Fruit fly (Drosophila melanogaster) whole organism, embryonic: ENCODE results near the gene CG43121.

Source experiments
- Ada2b ChIP-seq: fragments of 200-800 bp; sonication (Bioruptor generic); IDR thresholded peaks from 2 replicates; pipeline ENCODE4 v1.3.6; 2022; ENCODE audit warnings: missing biosample characterization, missing genetic modification characterization
- Adf1 ChIP-seq: fragments of 200-800 bp; sonication (Bioruptor generic); IDR thresholded peaks from 2 replicates; pipeline ENCODE4 v1.3.6; 2022; ENCODE audit warnings: missing biosample characterization, missing genetic modification characterization
- Blimp-1 ChIP-seq: fragments of 200-800 bp; sonication (Bioruptor generic); optimal IDR thresholded peaks from 3 replicates; lab custom pipeline; 2018; ENCODE audit warnings: missing biosample characterization, missing genetic modification characterization, mild to moderate bottlenecking, moderate library complexity, missing genetic modification reagents
- CG10267 ChIP-seq: fragments of 200-800 bp; sonication (Bioruptor generic); optimal IDR thresholded peaks from 2 replicates; lab custom pipeline; 2018; ENCODE audit warnings: missing biosample characterization, mild to moderate bottlenecking, missing genetic modification characterization, moderate library complexity
- CG12071 ChIP-seq: fragments of 200-800 bp; sonication (Bioruptor generic); optimal IDR thresholded peaks from 3 replicates; lab custom pipeline; 2018; ENCODE audit warnings: missing biosample characterization, mild to moderate bottlenecking, missing genetic modification characterization
- CG12104 ChIP-seq: fragments of 200-800 bp; sonication (Bioruptor generic); optimal IDR thresholded peaks from 3 replicates; lab custom pipeline; 2016; ENCODE audit warnings: missing biosample characterization, missing genetic modification characterization
- CG12236 ChIP-seq: fragments of 200-800 bp; sonication (Bioruptor generic); optimal IDR thresholded peaks from 2 replicates; lab custom pipeline; 2016; ENCODE audit warnings: missing biosample characterization, missing genetic modification characterization
- CG12769 ChIP-seq: fragments of 200-800 bp; sonication (Bioruptor generic); optimal IDR thresholded peaks from 2 replicates; lab custom pipeline; 2019; ENCODE audit warnings: missing biosample characterization, mild to moderate bottlenecking, missing genetic modification characterization, moderate library complexity
- CG13296 ChIP-seq: fragments of 200-800 bp; sonication (Bioruptor generic); optimal IDR thresholded peaks from 3 replicates; lab custom pipeline; 2018; ENCODE audit warnings: missing biosample characterization, mild to moderate bottlenecking, missing genetic modification characterization
- CG13775 ChIP-seq: fragments of 200-800 bp; sonication (Bioruptor generic); optimal IDR thresholded peaks from 3 replicates; lab custom pipeline; 2017; ENCODE audit warnings: missing biosample characterization, mild to moderate bottlenecking, missing genetic modification characterization
- CG13894 ChIP-seq: fragments of 200-800 bp; sonication (Bioruptor generic); optimal IDR thresholded peaks from 3 replicates; lab custom pipeline; 2018; ENCODE audit warnings: missing biosample characterization, mild to moderate bottlenecking, missing genetic modification characterization, moderate library complexity
- CG15601 ChIP-seq: fragments of 200-800 bp; sonication (Bioruptor generic); optimal IDR thresholded peaks from 3 replicates; lab custom pipeline; 2019; ENCODE audit warnings: missing biosample characterization, mild to moderate bottlenecking, missing genetic modification characterization, moderate library complexity
- CG1792 ChIP-seq: fragments of 200-800 bp; sonication (Bioruptor generic); optimal IDR thresholded peaks from 2 replicates; lab custom pipeline; 2016; ENCODE audit warnings: missing biosample characterization, missing genetic modification characterization
- CG18011 ChIP-seq: fragments of 200-800 bp; sonication (Bioruptor generic); optimal IDR thresholded peaks from 2 replicates; lab custom pipeline; 2017; ENCODE audit warnings: missing biosample characterization, missing genetic modification characterization, mild to moderate bottlenecking, moderate library complexity, missing genotype
- CG18619 ChIP-seq: fragments of 200-800 bp; sonication (Bioruptor generic); optimal IDR thresholded peaks from 3 replicates; lab custom pipeline; 2017; ENCODE audit warnings: missing biosample characterization, mild to moderate bottlenecking, missing genetic modification characterization
- CG2678 ChIP-seq: fragments of 200-800 bp; sonication (Bioruptor generic); optimal IDR thresholded peaks from 3 replicates; lab custom pipeline; 2019; ENCODE audit warnings: missing biosample characterization, mild to moderate bottlenecking, missing genetic modification characterization, moderate library complexity
- CG2712 ChIP-seq: fragments of 200-800 bp; optimal IDR thresholded peaks from 3 replicates; lab custom pipeline; 2019; ENCODE audit warnings: missing biosample characterization, mild to moderate bottlenecking, missing genetic modification characterization, moderate library complexity
- CG31224 ChIP-seq: fragments of 200-800 bp; sonication (Bioruptor generic); IDR thresholded peaks from 2 replicates; pipeline ENCODE4 v1.3.6; 2022; ENCODE audit warnings: missing biosample characterization, missing genetic modification characterization
- CG34376 ChIP-seq: fragments of 200-800 bp; sonication (Bioruptor generic); optimal IDR thresholded peaks from 2 replicates; lab custom pipeline; 2018; ENCODE audit warnings: missing biosample characterization, mild to moderate bottlenecking, missing genetic modification characterization
- CG7745 ChIP-seq: fragments of 200-800 bp; sonication (Bioruptor generic); optimal IDR thresholded peaks from 2 replicates; lab custom pipeline; 2018; ENCODE audit warnings: missing biosample characterization, mild to moderate bottlenecking, missing genetic modification characterization, moderate library complexity
- CG8359 ChIP-seq: fragments of 200-800 bp; sonication (Bioruptor generic); optimal IDR thresholded peaks from 2 replicates; lab custom pipeline; 2017; ENCODE audit warnings: missing biosample characterization, mild to moderate bottlenecking, missing genetic modification characterization, borderline replicate concordance
- CG9797 ChIP-seq: fragments of 200-800 bp; sonication (Bioruptor generic); optimal IDR thresholded peaks from 3 replicates; lab custom pipeline; 2018; ENCODE audit warnings: missing biosample characterization, mild to moderate bottlenecking, missing genetic modification characterization
- Drgx ChIP-seq: fragments of 200-800 bp; sonication (Bioruptor generic); IDR thresholded peaks from 2 replicates; pipeline ENCODE4 v1.3.6; 2022; ENCODE audit warnings: missing biosample characterization, missing genetic modification characterization
- GATAe ChIP-seq: fragments of 200-800 bp; sonication (Bioruptor generic); conservative IDR thresholded peaks from 2 replicates; pipeline ENCODE4 v1.3.6; 2022; ENCODE audit warnings: missing biosample characterization, missing genetic modification characterization
- Hey ChIP-seq: fragments of 200-800 bp; sonication (Bioruptor generic); optimal IDR thresholded peaks from 3 replicates; lab custom pipeline; 2018; ENCODE audit warnings: missing biosample characterization, mild to moderate bottlenecking, missing genetic modification characterization
- Hr51 ChIP-seq, 2 experiments: fragments of 200-800 bp; sonication (Bioruptor generic); optimal IDR thresholded peaks; 2 replicates in 1 of 2; 3 replicates in 1 of 2; lab custom pipeline; 2016 to 2018; ENCODE audit warnings: missing biosample characterization in 2 of 2, missing genetic modification characterization in 2 of 2, mild to moderate bottlenecking in 1 of 2, moderate library complexity in 1 of 2
- NK7.1 ChIP-seq: fragments of 200-800 bp; sonication (Bioruptor generic); optimal IDR thresholded peaks from 3 replicates; lab custom pipeline; 2016; ENCODE audit warnings: missing biosample characterization, missing genetic modification characterization
- Pdp1 ChIP-seq, 2 experiments: fragments of 200-800 bp; sonication (Bioruptor generic); optimal IDR thresholded peaks; 3 replicates each; lab custom pipeline; 2016; ENCODE audit warnings: missing biosample characterization in 2 of 2, missing genetic modification characterization in 2 of 2, mild to moderate bottlenecking in 1 of 2, moderate library complexity in 1 of 2
- Rx ChIP-seq: fragments of 200-800 bp; sonication (Bioruptor generic); IDR thresholded peaks from 2 replicates; pipeline ENCODE4 v1.3.6; 2022; ENCODE audit warnings: missing biosample characterization, missing genetic modification characterization
- bowl ChIP-seq: fragments of 200-800 bp; sonication (Bioruptor generic); IDR thresholded peaks from 2 replicates; pipeline ENCODE4 v1.3.6; 2022; ENCODE audit warnings: missing biosample characterization, missing genetic modification characterization
- bsh ChIP-seq, 2 experiments: fragments of 200-800 bp; sonication (Bioruptor generic); optimal IDR thresholded peaks; 2 replicates each; lab custom pipeline; 2017 to 2018; ENCODE audit warnings: mild to moderate bottlenecking in 2 of 2, missing biosample characterization in 2 of 2, missing genetic modification characterization in 2 of 2, moderate library complexity in 1 of 2
- exex ChIP-seq: fragments of 200-800 bp; sonication (Bioruptor generic); optimal IDR thresholded peaks from 4 replicates; lab custom pipeline; 2018; ENCODE audit warnings: missing biosample characterization, mild to moderate bottlenecking, missing genetic modification characterization, moderate library complexity
- grn ChIP-seq: fragments of 200-800 bp; sonication (Bioruptor generic); optimal IDR thresholded peaks from 3 replicates; lab custom pipeline; 2017; ENCODE audit warnings: missing biosample characterization, missing genetic modification characterization
- gro ChIP-seq: fragments of 200-800 bp; sonication (Bioruptor generic); optimal IDR thresholded peaks from 2 replicates; lab custom pipeline; 2016; ENCODE audit warnings: missing biosample characterization, missing genetic modification characterization
- gsb ChIP-seq: fragments of 200-800 bp; sonication (Bioruptor generic); IDR thresholded peaks from 2 replicates; pipeline ENCODE4 v1.3.6; 2022; ENCODE audit warnings: missing biosample characterization, missing genetic modification characterization
- kay ChIP-seq: fragments of 200-800 bp; sonication (Bioruptor generic); optimal IDR thresholded peaks from 2 replicates; lab custom pipeline; 2016; ENCODE audit warnings: missing biosample characterization, missing genetic modification characterization
- lbe ChIP-seq: fragments of 200-800 bp; sonication (Bioruptor generic); optimal IDR thresholded peaks from 2 replicates; lab custom pipeline; 2016; ENCODE audit warnings: missing biosample characterization, mild to moderate bottlenecking, missing genetic modification characterization
- mirr ChIP-seq: fragments of 200-800 bp; sonication (Bioruptor generic); optimal IDR thresholded peaks from 3 replicates; lab custom pipeline; 2018; ENCODE audit warnings: missing biosample characterization, mild to moderate bottlenecking, missing genetic modification characterization
- pan ChIP-seq, 4 experiments: fragments of >200 bp in 3 of 4; fragments of 200-800 bp in 1 of 4; sonication (Bioruptor generic) in 1 of 4; optimal IDR thresholded peaks in 3 of 4; IDR thresholded peaks in 1 of 4; 2 replicates each; pipeline versions ENCODE4 v1.3.6 to Lab custom; 2017 to 2022; ENCODE audit warnings: missing biosample characterization in 2 of 4, missing genetic modification characterization in 2 of 4, mixed read lengths in 1 of 4
- ro ChIP-seq: fragments of 200-800 bp; sonication (Bioruptor generic); IDR thresholded peaks from 2 replicates; pipeline ENCODE4 v1.3.6; 2022; ENCODE audit warnings: missing biosample characterization, missing genetic modification characterization
- row ChIP-seq: fragments of 200-800 bp; sonication (Bioruptor generic); IDR thresholded peaks from 3 replicates; pipeline ENCODE4 v1.3.6; 2022; ENCODE audit warnings: missing biosample characterization, missing genetic modification characterization
- sd ChIP-seq: fragments of 200-800 bp; sonication (Bioruptor generic); optimal IDR thresholded peaks from 3 replicates; lab custom pipeline; 2018; ENCODE audit warnings: missing biosample characterization, mild to moderate bottlenecking, missing genetic modification characterization, moderate library complexity
- sens ChIP-seq: fragments of 200-800 bp; sonication (Bioruptor generic); peaks from one replicate; lab custom pipeline; 2016; ENCODE audit warnings: missing biosample characterization, missing genetic modification characterization
- so ChIP-seq: fragments of 200-800 bp; sonication (Bioruptor generic); IDR thresholded peaks from 3 replicates; pipeline ENCODE4 v1.3.6; 2022; ENCODE audit warnings: missing biosample characterization, missing genetic modification characterization
- sob ChIP-seq: fragments of 200-800 bp; sonication (Bioruptor generic); IDR thresholded peaks from 2 replicates; pipeline ENCODE4 v1.3.6; 2022; ENCODE audit warnings: missing biosample characterization, missing genetic modification characterization
- sug ChIP-seq: fragments of 200-800 bp; optimal IDR thresholded peaks from 2 replicates; lab custom pipeline; 2019; ENCODE audit warnings: missing biosample characterization, mild to moderate bottlenecking, missing genetic modification characterization, moderate library complexity

Gene CG43121

DNA sequence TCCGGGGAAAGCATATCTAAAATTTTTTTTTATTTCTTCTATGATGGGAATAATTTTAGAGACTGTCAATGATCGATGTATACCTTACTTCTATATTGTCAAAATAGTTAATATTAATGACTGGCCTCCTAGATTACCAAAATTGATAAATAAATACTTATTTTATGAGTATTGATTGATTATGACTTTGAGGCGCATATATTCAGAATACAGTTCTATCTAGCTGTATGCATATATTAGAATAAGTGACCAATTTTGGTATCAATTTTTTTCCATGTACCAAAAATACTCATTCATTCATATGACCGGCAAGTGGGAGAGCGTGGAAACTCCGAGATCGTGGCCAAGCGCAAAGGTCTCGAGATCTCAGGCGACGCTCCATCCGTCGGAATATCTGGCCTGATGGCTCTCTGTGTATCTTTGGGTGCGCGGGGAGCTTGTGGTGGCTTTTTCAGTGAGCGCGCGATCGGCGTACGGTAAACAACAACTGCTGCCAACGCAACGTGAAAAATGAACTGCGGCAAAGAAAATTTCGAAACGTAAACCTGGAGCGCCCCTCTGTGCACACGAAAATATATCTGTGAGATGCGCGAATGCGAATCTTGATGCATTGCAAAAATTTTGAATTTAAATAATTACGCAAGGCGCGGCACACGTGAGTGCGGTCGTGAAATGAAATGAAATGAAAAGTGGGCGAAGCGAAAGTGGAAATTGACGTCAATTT is at the start of gene CG43121, which contains the start of gene ome (continued):
- TF ChIP-seq gsb (GFP tag; lab: Robert Waterston, UW) (no peak), CG31224 (GFP tag; lab: Robert Waterston, UW) (0 out of 2 replicates have a peak, but pooled peaks have one; percentile 12), lbe (no peak), bowl (GFP tag; lab: Robert Waterston, UW) (no peak), CG12104 (GFP tag; lab: Kevin White, UChicago) (no peak), CG18011 (GFP tag; lab: Kevin White, UChicago) (no peak), row (GFP tag; lab: Robert Waterston, UW) (peak; percentile 51; the same call in 2 of the 3 replicates), sob (GFP tag; lab: Robert Waterston, UW) (peak; percentile 62), Adf1 (GFP tag; lab: Robert Waterston, UW) (peak; percentile 21; the same call in 1 of the 2 replicates)
- TF ChIP-seq, all 482 proteins: peak for 121

DNA sequence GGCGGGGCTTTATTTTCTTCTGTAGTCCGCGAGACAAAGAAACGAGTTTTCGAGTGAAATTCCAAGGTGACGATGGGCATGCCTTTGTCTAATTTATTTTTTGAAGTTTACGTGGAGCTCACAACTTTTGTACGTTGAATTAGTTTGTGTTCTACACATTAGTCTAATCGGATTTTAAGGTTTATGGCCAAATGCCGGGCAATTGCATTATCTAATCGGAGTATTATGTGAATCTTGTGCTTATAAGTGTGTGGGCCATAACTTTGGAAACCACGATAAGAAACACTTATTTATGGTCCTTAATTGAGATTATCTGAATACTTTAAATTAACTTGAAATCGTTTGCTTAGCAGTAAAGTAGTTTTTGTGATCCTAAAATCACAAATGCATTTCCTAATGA is 40.6 kb upstream of the CG43121 start:
- TF ChIP-seq sug (tag; lab: Kevin White, UChicago) (peak; percentile 20), sens (GFP tag; lab: Kevin White, UChicago) (peak; percentile 0), GATAe (GFP tag; lab: Robert Waterston, UW) (0 out of 2 replicates have a peak, but pooled peaks have one; percentile 14), grn (GFP tag; lab: Kevin White, UChicago) (peak; percentile 44), mirr (GFP tag; lab: Kevin White, UChicago) (peak; percentile 43), Hey (peak; percentile 53), exex (tag; lab: Kevin White, UChicago) (peak; percentile 89), CG2712 (no peak), CG15601 (tag; lab: Kevin White, UChicago) (no peak), sd (peak; percentile 80), CG13296 (GFP tag; lab: Kevin White, UChicago) (peak; percentile 16), CG12071 (GFP tag; lab: Kevin White, UChicago) (peak; percentile 3), so (GFP tag; lab: Robert Waterston, UW) (no peak), CG2678 (tag; lab: Kevin White, UChicago) (peak; percentile 7), CG34376 (GFP tag; lab: Kevin White, UChicago) (peak; percentile 29), Hr51 (GFP tag; optimal IDR thresholded peaks at IDR 0.05; lab: Kevin White, UChicago) (no peak), Pdp1 (GFP tag; optimal IDR thresholded peaks at IDR 0.05; lab: Kevin White, UChicago) (peak in 1 of 2 experiments; percentile 39)

DNA sequence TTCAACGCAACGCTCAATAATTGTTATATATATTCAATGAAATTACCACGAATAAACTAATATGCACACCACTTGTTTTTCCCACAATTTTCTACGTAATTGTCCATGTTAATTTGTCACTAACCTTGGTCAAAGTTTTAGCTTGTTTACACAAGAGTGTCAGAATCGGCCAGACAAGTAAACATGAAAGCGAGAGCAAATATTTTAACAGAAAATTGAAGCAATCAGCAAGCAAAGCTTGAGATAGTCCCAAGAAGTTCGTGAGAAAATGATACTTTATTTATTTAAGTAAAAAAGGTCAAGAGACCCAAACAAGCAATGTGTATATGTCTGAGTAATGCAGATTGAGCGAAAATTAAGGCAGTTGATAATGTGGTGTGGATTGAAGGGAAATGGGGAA is 35.8 kb upstream of the CG43121 start:
- TF ChIP-seq mirr (GFP tag; lab: Kevin White, UChicago) (peak; percentile 65), Rx (GFP tag; lab: Robert Waterston, UW) (no peak), CG7745 (tag; lab: Kevin White, UChicago) (no peak), CG18619 (peak; percentile 50), ro (GFP tag; lab: Robert Waterston, UW) (no peak), CG8359 (GFP tag; lab: Kevin White, UChicago) (no peak), pan (optimal IDR thresholded peaks at IDR 0.05; lab: Kevin White, UChicago) (no peak), pan (GFP tag; optimal IDR thresholded peaks at IDR 0.05 in 1 of 2, IDR thresholded peaks at IDR 0.05 in 1 of 2) (peak in 1 of 2 experiments; percentile 62), Blimp-1 (peak; percentile 64), gro (GFP tag; lab: Kevin White, UChicago) (peak; percentile 48), NK7.1 (GFP tag; lab: Kevin White, UChicago) (peak; percentile 51), Drgx (no peak), Ada2b (GFP tag; lab: Robert Waterston, UW) (0 out of 2 replicates have a peak, but pooled peaks have one; percentile 26), bsh (GFP tag; optimal IDR thresholded peaks at IDR 0.05; lab: Kevin White, UChicago) (no peak), CG10267 (tag; lab: Kevin White, UChicago) (no peak), CG12236 (GFP tag; lab: Kevin White, UChicago) (peak; percentile 24), CG1792 (peak; percentile 74), CG13894 (tag; lab: Kevin White, UChicago) (peak; percentile 45), CG13775 (no peak), kay (GFP tag; lab: Kevin White, UChicago) (peak; percentile 33), CG9797 (GFP tag; lab: Kevin White, UChicago) (no peak), CG12769 (tag; lab: Kevin White, UChicago) (peak; percentile 54)
